Fruit fly (Drosophila melanogaster) whole organism, wandering third instar larva: ENCODE data around the gene CG44426.
A peak's percentile ranks its signal among the peaks of the same experiment; 100 is the strongest.

ENCODE experiments used
- Abd-B ChIP-seq: fragments of >200 bp; optimal IDR thresholded peaks from 2 replicates; lab custom pipeline; 2017; ENCODE audit warnings: missing biosample characterization, missing genetic modification characterization
- CG32264 ChIP-seq: fragments of 200-800 bp; sonication (Bioruptor generic); optimal IDR thresholded peaks from 2 replicates; lab custom pipeline; 2016; ENCODE audit warnings: missing biosample characterization, missing genetic modification characterization
- CG9705 ChIP-seq: fragments of 200-800 bp; sonication (Bioruptor generic); optimal IDR thresholded peaks from 2 replicates; lab custom pipeline; 2018; ENCODE audit warnings: missing biosample characterization, mild to moderate bottlenecking, missing genetic modification characterization
- CrebA ChIP-seq: fragments of 200-800 bp; sonication (Bioruptor generic); optimal IDR thresholded peaks from 2 replicates; lab custom pipeline; 2016; ENCODE audit warnings: missing biosample characterization, mild to moderate bottlenecking, missing genetic modification characterization, borderline replicate concordance
- Dfd ChIP-seq: fragments of >200 bp; optimal IDR thresholded peaks from 2 replicates; lab custom pipeline; 2017; ENCODE audit warnings: missing biosample characterization, missing genetic modification characterization
- Dif ChIP-seq: fragments of 200-275, 200-300 bp; sonication (Bioruptor generic); optimal IDR thresholded peaks from 2 replicates; lab custom pipeline; 2018; ENCODE audit warnings: missing biosample characterization, missing genetic modification characterization; ENCODE audit not compliant: partially characterized antibody
- GATAd ChIP-seq: sonication (Bioruptor generic); optimal IDR thresholded peaks from 2 replicates; lab custom pipeline; 2016; ENCODE audit warnings: missing biosample characterization, missing genetic modification characterization
- Hr78 ChIP-seq: fragments of >200 bp; optimal IDR thresholded peaks from 2 replicates; lab custom pipeline; 2017; ENCODE audit warnings: missing biosample characterization, missing genetic modification characterization
- Hr83 ChIP-seq: fragments of 200-300 bp; sonication (Bioruptor generic); optimal IDR thresholded peaks from 2 replicates; lab custom pipeline; 2016; ENCODE audit warnings: missing biosample characterization, mild to moderate bottlenecking, missing genetic modification characterization, moderate library complexity; ENCODE audit not compliant: poor library complexity, severe bottlenecking
- Jra ChIP-seq: sonication (Bioruptor generic); optimal IDR thresholded peaks from 2 replicates; lab custom pipeline; 2016; ENCODE audit warnings: missing biosample characterization, missing genetic modification characterization
- Myc ChIP-seq: fragments of >200 bp; optimal IDR thresholded peaks from 2 replicates; lab custom pipeline; 2017
- N ChIP-seq: fragments of >200 bp; optimal IDR thresholded peaks from 2 replicates; lab custom pipeline; 2018; ENCODE audit warnings: missing biosample characterization, missing external identifiers, missing genetic modification characterization
- OdsH ChIP-seq: fragments of 200-800 bp; sonication (Bioruptor generic); optimal IDR thresholded peaks from 2 replicates; lab custom pipeline; 2016; ENCODE audit warnings: missing biosample characterization, mild to moderate bottlenecking, missing genetic modification characterization
- Rel ChIP-seq, 2 experiments: fragments of 200-800 bp; sonication (Bioruptor generic) in 1 of 2; optimal IDR thresholded peaks; 2 replicates in 1 of 2; 3 replicates in 1 of 2; lab custom pipeline; 2016 to 2019; ENCODE audit warnings: mild to moderate bottlenecking in 2 of 2, missing biosample characterization in 2 of 2, missing genetic modification characterization in 2 of 2, moderate library complexity in 1 of 2
- Sp1 ChIP-seq: fragments of 200-800 bp; sonication (Bioruptor generic); optimal IDR thresholded peaks from 3 replicates; lab custom pipeline; 2019; ENCODE audit warnings: missing biosample characterization, mild to moderate bottlenecking, missing genetic modification characterization, moderate library complexity
- Vsx2 ChIP-seq: fragments of 200-300, 225-300 bp; sonication (Bioruptor generic); optimal IDR thresholded peaks from 2 replicates; lab custom pipeline; 2018; ENCODE audit warnings: missing biosample characterization, missing genetic modification characterization; ENCODE audit not compliant: partially characterized antibody
- br ChIP-seq: fragments of 200-800 bp; sonication (Bioruptor generic); optimal IDR thresholded peaks from 2 replicates; lab custom pipeline; 2016; ENCODE audit warnings: missing biosample characterization, missing genetic modification characterization
- dl ChIP-seq, 2 experiments: fragments of 175-275, 200-275 bp in 1 of 2; fragments of 200-275 bp in 1 of 2; sonication (Bioruptor generic); optimal IDR thresholded peaks; lab custom pipeline; 2018; ENCODE audit warnings: mild to moderate bottlenecking in 2 of 2, missing biosample characterization in 2 of 2, missing genetic modification characterization in 2 of 2, moderate library complexity in 2 of 2; ENCODE audit not compliant: partially characterized antibody in 2 of 2, insufficient read depth in 1 of 2
- dmrt93B ChIP-seq: fragments of 200-800 bp; sonication (Bioruptor generic); optimal IDR thresholded peaks from 2 replicates; lab custom pipeline; 2018; ENCODE audit warnings: missing biosample characterization, mild to moderate bottlenecking, missing genetic modification characterization
- foxo ChIP-seq, 2 experiments: fragments of 200-800 bp; sonication (Bioruptor generic); optimal IDR thresholded peaks; 2 replicates in 1 of 2; 3 replicates in 1 of 2; lab custom pipeline; 2016 to 2017; ENCODE audit warnings: missing biosample characterization in 2 of 2, missing genetic modification characterization in 2 of 2
- fru ChIP-seq: fragments of 200-800 bp; sonication (Bioruptor generic); optimal IDR thresholded peaks from 3 replicates; lab custom pipeline; 2016; ENCODE audit warnings: missing biosample characterization, mild to moderate bottlenecking, missing genetic modification characterization
- h ChIP-seq: fragments of 200-800 bp; sonication (Bioruptor generic); optimal IDR thresholded peaks from 3 replicates; lab custom pipeline; 2016; ENCODE audit warnings: missing biosample characterization, mild to moderate bottlenecking, missing genetic modification characterization
- jim ChIP-seq: fragments of 175-275, 200-325 bp; sonication (Bioruptor generic); optimal IDR thresholded peaks from 2 replicates; lab custom pipeline; 2016; ENCODE audit warnings: missing biosample characterization, mild to moderate bottlenecking, missing genetic modification characterization
- lola ChIP-seq: fragments of >200 bp; optimal IDR thresholded peaks from 2 replicates; lab custom pipeline; 2017; ENCODE audit warnings: missing biosample characterization, missing genetic modification characterization
- pan ChIP-seq: fragments of >200 bp; optimal IDR thresholded peaks from 2 replicates; lab custom pipeline; 2017
- psq ChIP-seq: fragments of 200-800 bp; sonication (Bioruptor generic); optimal IDR thresholded peaks from 3 replicates; lab custom pipeline; 2017; ENCODE audit warnings: missing biosample characterization, mild to moderate bottlenecking, missing genetic modification characterization, moderate library complexity
- rgr ChIP-seq: fragments of 200-800 bp; sonication (Bioruptor generic); optimal IDR thresholded peaks from 3 replicates; lab custom pipeline; 2016; ENCODE audit warnings: missing biosample characterization, mild to moderate bottlenecking, missing genetic modification characterization
- sage ChIP-seq: fragments of 200-800 bp; sonication (Bioruptor generic); optimal IDR thresholded peaks from 2 replicates; lab custom pipeline; 2016; ENCODE audit warnings: missing biosample characterization, mild to moderate bottlenecking, missing genetic modification characterization
- sv ChIP-seq: fragments of 200-800 bp; sonication (Bioruptor generic); optimal IDR thresholded peaks from 3 replicates; lab custom pipeline; 2016; ENCODE audit warnings: missing biosample characterization, missing genetic modification characterization
- tai ChIP-seq: sonication (Bioruptor generic); optimal IDR thresholded peaks from 2 replicates; lab custom pipeline; 2016; ENCODE audit warnings: missing biosample characterization, missing genetic modification characterization
- woc ChIP-seq: sonication (Bioruptor generic); optimal IDR thresholded peaks from 2 replicates; lab custom pipeline; 2016; ENCODE audit warnings: missing biosample characterization, mild to moderate bottlenecking, missing genetic modification characterization

The CG44426 gene

DNA sequence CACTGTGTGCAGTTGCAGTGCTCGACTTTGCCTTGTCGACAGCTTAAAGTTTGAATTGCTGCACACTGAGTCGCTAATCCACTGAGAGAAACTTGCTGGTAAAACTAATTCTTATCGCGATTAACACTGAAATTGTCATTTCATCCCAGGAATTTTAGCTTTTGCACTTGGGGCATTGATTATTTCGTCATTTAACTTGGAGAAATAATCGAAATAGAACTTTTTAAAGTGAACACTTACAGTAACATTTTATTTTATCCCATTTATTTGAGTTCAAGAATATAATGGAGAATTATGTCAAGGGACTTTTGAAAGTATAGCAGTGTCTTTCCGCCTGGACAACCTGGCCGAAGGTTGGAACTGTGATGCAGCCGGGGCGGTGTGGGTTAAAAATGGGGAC, at the start of gene CG44426:
Gene CG44426 (plus strand): TSS at position 301 of the 400 bp plus-strand sequence.
- TF ChIP-seq Abd-B (GFP tag; lab: Kevin White, UChicago) (no peak), foxo (GFP tag; optimal IDR thresholded peaks at IDR 0.05; lab: Kevin White, UChicago) (no peak), woc (GFP tag; lab: Kevin White, UChicago) (no peak), Jra (GFP tag; lab: Kevin White, UChicago) (no peak), CG32264 (GFP tag; lab: Kevin White, UChicago) (no peak), sage (GFP tag; lab: Kevin White, UChicago) (no peak), fru (GFP tag; lab: Kevin White, UChicago) (no peak), psq (GFP tag; lab: Kevin White, UChicago) (no peak), CG9705 (GFP tag; lab: Kevin White, UChicago) (no peak), GATAd (GFP tag; lab: Kevin White, UChicago) (no peak), Myc (lab: Kevin White, UChicago) (no peak), rgr (GFP tag; lab: Kevin White, UChicago) (no peak), dl (GFP tag; optimal IDR thresholded peaks at IDR 0.05; lab: Kevin White, UChicago; ENCODE audit: insufficient read depth in 1 of 2, partially characterized antibody in 2 of 2) (no peak), lola (no peak), h (no peak), jim (GFP tag; lab: Kevin White, UChicago) (no peak), N (no peak), Hr78 (GFP tag; lab: Kevin White, UChicago) (no peak)

dm6 chrX:20933459-20933858, 44.6 kb upstream of the CG44426 start, which contains the start of gene CG11227:
TSS of gene CG11227 (minus strand) at chrX:20933559.
- no peak for TF ChIP-seq Sp1 (GFP tag; lab: Kevin White, UChicago)
- TF ChIP-seq tai (GFP tag; lab: Kevin White, UChicago) = no peak
- TF ChIP-seq CG32264 (GFP tag; lab: Kevin White, UChicago) = no peak
- no peak for TF ChIP-seq Dfd (GFP tag; lab: Kevin White, UChicago)
- TF ChIP-seq pan (lab: Kevin White, UChicago) = no peak
- TF ChIP-seq psq (GFP tag; lab: Kevin White, UChicago) = no peak
- TF ChIP-seq sv (GFP tag; lab: Kevin White, UChicago) = no peak
- TF ChIP-seq OdsH (GFP tag; lab: Kevin White, UChicago) = no peak
- no peak for TF ChIP-seq N
- TF ChIP-seq, all 38 proteins: peak for 0

- TF ChIP-seq br (no peak), Rel (GFP tag; optimal IDR thresholded peaks at IDR 0.05; lab: Kevin White, UChicago) (no peak), Rel (tag; optimal IDR thresholded peaks at IDR 0.05; lab: Kevin White, UChicago) (peak; percentile 85), h (peak; percentile 13)
Measured at dm6 chrX:20934530-20934929, 43.6 kb upstream of the CG44426 start, which contains the start of gene Npc1b. TSS of gene Npc1b (plus strand) at chrX:20934869.

DNA sequence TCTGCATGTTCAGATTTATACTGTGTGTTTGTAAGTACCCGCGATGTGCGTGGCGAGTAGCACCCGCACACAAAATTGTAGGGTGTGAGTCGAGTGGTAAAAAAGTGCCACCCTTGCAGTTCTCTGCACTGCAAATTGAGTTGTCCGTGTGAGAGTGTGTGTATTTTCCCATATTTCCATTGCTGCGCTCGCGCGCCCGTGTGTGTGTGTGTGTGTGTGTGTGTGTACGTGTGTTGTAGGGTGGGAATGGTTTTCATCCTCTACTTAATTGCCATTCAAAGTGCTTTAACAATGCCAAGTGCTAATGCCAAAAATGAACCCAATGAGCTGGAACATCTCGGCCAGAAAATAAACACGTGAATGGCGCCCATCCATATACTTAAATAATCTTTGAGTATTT, 36.0 kb upstream of the CG44426 start:
- TF ChIP-seq pan (lab: Kevin White, UChicago) = peak; percentile 2

DNA sequence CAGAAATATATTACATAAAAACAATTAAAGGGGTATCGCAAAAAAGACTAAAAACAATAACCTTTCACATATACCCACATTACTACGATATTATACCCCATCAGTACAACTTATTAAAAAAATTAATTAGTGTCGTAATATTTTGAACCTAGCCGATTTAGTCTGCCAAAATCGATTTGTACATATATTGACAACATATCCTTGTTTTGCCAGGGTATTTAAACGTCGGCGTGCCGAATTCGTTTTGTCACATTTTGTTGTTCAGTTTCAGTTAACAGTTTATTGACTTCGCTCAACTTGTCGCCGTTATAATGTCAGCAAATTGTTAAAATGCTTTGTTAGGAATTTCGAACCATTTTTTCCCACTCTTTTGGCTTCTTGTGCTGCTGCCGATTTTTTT, 29.8 kb upstream of the CG44426 start:
- peak; percentile 4 for TF ChIP-seq fru (GFP tag; lab: Kevin White, UChicago)
- TF ChIP-seq Rel (GFP tag; optimal IDR thresholded peaks at IDR 0.05; lab: Kevin White, UChicago) = no peak
- TF ChIP-seq Rel (tag; optimal IDR thresholded peaks at IDR 0.05; lab: Kevin White, UChicago) = no peak

- TF ChIP-seq dmrt93B (GFP tag; lab: Kevin White, UChicago) (no peak), fru (GFP tag; lab: Kevin White, UChicago) (no peak), Jra (GFP tag; lab: Kevin White, UChicago) (no peak), Hr83 (GFP tag; lab: Kevin White, UChicago) (no peak), Dif (no peak), CrebA (GFP tag; lab: Kevin White, UChicago) (no peak), Vsx2 (GFP tag; lab: Kevin White, UChicago) (no peak), Myc (lab: Kevin White, UChicago) (no peak)
Measured at dm6 chrX:20963405-20963804, 14.7 kb upstream of the CG44426 start, which contains the start of gene Ser6. TSS of gene Ser6 (minus strand) at chrX:20963505.
